In the genomic region with DNA sequence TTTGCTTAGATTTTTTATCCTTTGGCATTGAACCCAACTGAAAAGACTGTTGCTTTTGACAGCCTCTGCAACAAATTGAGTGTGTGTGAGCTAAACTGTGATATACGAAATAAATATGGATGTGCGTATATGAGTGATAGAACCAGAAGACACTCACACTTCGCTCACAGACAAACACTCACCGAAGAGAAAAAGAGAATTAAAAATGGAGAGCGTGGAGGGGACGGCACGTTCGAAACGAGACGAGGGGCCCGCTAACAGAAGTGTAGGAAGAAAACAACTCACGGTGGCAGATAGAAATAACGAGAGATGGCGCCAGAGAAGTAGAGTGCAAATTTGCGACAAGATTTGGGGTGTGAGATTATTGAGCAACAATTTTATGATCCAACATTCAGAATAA, we compare ENCODE assay signal across 5 worm cellular contexts.
TF ChIP-seq lines count a peak whose summit lies in the region.

No protein-coding gene starts in this region.

TF ChIP-seq in whole organism, L1 larva, 84 proteins besides CTCF, POLR2A, EP300 and RAD21 (continues in another document):
- TF ChIP-seq nhr-71 (tag; optimal IDR thresholded peaks at IDR 0.05; lab: Kevin White, UChicago) (peak; percentile 32), dpl-1 (GFP tag; optimal IDR thresholded peaks at IDR 0.05; lab: Kevin White, UChicago) (peak in 1 of 3 experiments; percentile 30), lsy-2 (tag; optimal IDR thresholded peaks at IDR 0.05; lab: Kevin White, UChicago) (peak in 1 of 2 experiments; percentile 50), pag-3 (tag; optimal IDR thresholded peaks at IDR 0.05; lab: Kevin White, UChicago; ENCODE audit: borderline replicate concordance, insufficient read depth) (peak; percentile 45), snu-23 (GFP tag; optimal IDR thresholded peaks at IDR 0.05; lab: Kevin White, UChicago) (peak; percentile 35), nhr-20 (tag; optimal IDR thresholded peaks at IDR 0.05; lab: Kevin White, UChicago) (peak; percentile 4), dsc-1 (tag; optimal IDR thresholded peaks at IDR 0.05; lab: Kevin White, UChicago) (peak; percentile 3), swsn-7 (tag; optimal IDR thresholded peaks at IDR 0.05; lab: Kevin White, UChicago) (peak; percentile 22), nhr-12 (tag; optimal IDR thresholded peaks at IDR 0.05; lab: Kevin White, UChicago) (no peak), efl-1 (optimal IDR thresholded peaks at IDR 0.05; lab: Kevin White, UChicago) (peak; percentile 26 to 34), efl-1 (GFP tag; optimal IDR thresholded peaks at IDR 0.05 in 1 of 2; lab: Kevin White, UChicago) (no peak), skn-1 (tag; optimal IDR thresholded peaks at IDR 0.05; lab: Kevin White, UChicago) (peak; percentile 35), egl-27 (tag; optimal IDR thresholded peaks at IDR 0.05; lab: Kevin White, UChicago) (no peak), lin-35 (GFP tag; optimal IDR thresholded peaks at IDR 0.05; lab: Kevin White, UChicago) (peak in 1 of 2 experiments; percentile 44), ces-1 (GFP tag; optimal IDR thresholded peaks at IDR 0.05; lab: Kevin White, UChicago) (no peak), sptf-1 (tag; optimal IDR thresholded peaks at IDR 0.05; lab: Kevin White, UChicago) (no peak)

TF ChIP-seq in whole organism, L2 larva, 48 proteins besides CTCF, POLR2A, EP300 and RAD21:
- TF ChIP-seq lin-13 (GFP tag; optimal IDR thresholded peaks at IDR 0.05; lab: Kevin White, UChicago) (no peak), elt-1 (tag; optimal IDR thresholded peaks at IDR 0.05; lab: Kevin White, UChicago) (no peak), crh-2 (tag; optimal IDR thresholded peaks at IDR 0.05; lab: Kevin White, UChicago) (peak; percentile 20), ztf-11 (tag; optimal IDR thresholded peaks at IDR 0.05; lab: Kevin White, UChicago) (no peak), ceh-82 (tag; optimal IDR thresholded peaks at IDR 0.05; lab: Kevin White, UChicago) (no peak), nhr-25 (tag; optimal IDR thresholded peaks at IDR 0.05; lab: Kevin White, UChicago) (no peak), fos-1 (tag; optimal IDR thresholded peaks at IDR 0.05; lab: Kevin White, UChicago) (peak; percentile 19), sma-9 (GFP tag; optimal IDR thresholded peaks at IDR 0.05; lab: Kevin White, UChicago) (peak; percentile 29), sma-9 (tag; optimal IDR thresholded peaks at IDR 0.05; lab: Kevin White, UChicago) (no peak), mdl-1 (tag; optimal IDR thresholded peaks at IDR 0.05; lab: Kevin White, UChicago) (peak in 1 of 2 experiments; percentile 38), R02D3.7 (tag; optimal IDR thresholded peaks at IDR 0.05; lab: Kevin White, UChicago) (no peak), gmeb-1 (tag; optimal IDR thresholded peaks at IDR 0.05; lab: Kevin White, UChicago) (no peak), C34F6.9 (tag; optimal IDR thresholded peaks at IDR 0.05; lab: Kevin White, UChicago) (peak; percentile 53), ztf-1 (GFP tag; conservative IDR thresholded peaks at IDR 0.05; lab: Robert Waterston, UW) (no peak), nhr-129 (tag; optimal IDR thresholded peaks at IDR 0.05; lab: Kevin White, UChicago) (peak; percentile 70), peb-1 (tag; optimal IDR thresholded peaks at IDR 0.05; lab: Kevin White, UChicago) (no peak), lin-39 (tag; optimal IDR thresholded peaks at IDR 0.05; lab: Kevin White, UChicago) (no peak), unc-55 (GFP tag; optimal IDR thresholded peaks at IDR 0.05; lab: Kevin White, UChicago) (peak; percentile 63)

TF ChIP-seq in whole organism, L3 larva, 47 proteins besides CTCF, POLR2A, EP300 and RAD21:
- TF ChIP-seq mdl-1 (tag; optimal IDR thresholded peaks at IDR 0.05; lab: Kevin White, UChicago) = no peak
- TF ChIP-seq nhr-67 (tag; optimal IDR thresholded peaks at IDR 0.05; lab: Kevin White, UChicago) = no peak
- no peak for TF ChIP-seq ceh-82 (tag; optimal IDR thresholded peaks at IDR 0.05; lab: Kevin White, UChicago)
- TF ChIP-seq tbx-2 (tag; optimal IDR thresholded peaks at IDR 0.05; lab: Kevin White, UChicago) = no peak
- TF ChIP-seq elt-2 (tag; optimal IDR thresholded peaks at IDR 0.05; lab: Kevin White, UChicago) = no peak
- TF ChIP-seq nhr-12 (tag; optimal IDR thresholded peaks at IDR 0.05; lab: Kevin White, UChicago) = no peak
- no peak for TF ChIP-seq sea-2 (GFP tag; optimal IDR thresholded peaks at IDR 0.05; lab: Kevin White, UChicago)
- TF ChIP-seq ceh-9 (tag; optimal IDR thresholded peaks at IDR 0.05; lab: Kevin White, UChicago) = no peak
- no peak for TF ChIP-seq nhr-25 (tag; optimal IDR thresholded peaks at IDR 0.05; lab: Kevin White, UChicago)
- no peak for TF ChIP-seq egl-27 (tag; optimal IDR thresholded peaks at IDR 0.05; lab: Kevin White, UChicago)
- peak; percentile 39 for TF ChIP-seq lin-39 (tag; optimal IDR thresholded peaks at IDR 0.05; lab: Kevin White, UChicago)
- TF ChIP-seq nfya-1 (tag; optimal IDR thresholded peaks at IDR 0.05; lab: Kevin White, UChicago; ENCODE audit: insufficient read depth) = peak; percentile 54
- TF ChIP-seq ceh-28 (tag; optimal IDR thresholded peaks at IDR 0.05; lab: Kevin White, UChicago) = no peak
- TF ChIP-seq skn-1 (tag; optimal IDR thresholded peaks at IDR 0.05; lab: Kevin White, UChicago) = no peak
- no peak for TF ChIP-seq snpc-4 (tag; optimal IDR thresholded peaks at IDR 0.05; lab: Kevin White, UChicago)
- TF ChIP-seq hmg-11 (tag; optimal IDR thresholded peaks at IDR 0.05; lab: Kevin White, UChicago) = peak; percentile 53

TF ChIP-seq in whole organism, L4 larva, 104 proteins besides CTCF, POLR2A, EP300 and RAD21 (continues in another document):
- no peak for TF ChIP-seq nhr-102 (tag; optimal IDR thresholded peaks at IDR 0.05; lab: Kevin White, UChicago)
- TF ChIP-seq Y75B8A.6 (GFP tag; IDR thresholded peaks at IDR 0.05; lab: Robert Waterston, UW) = no peak
- TF ChIP-seq mes-2 (tag; optimal IDR thresholded peaks at IDR 0.05; lab: Kevin White, UChicago; ENCODE audit: poor library complexity, severe bottlenecking) = peak; percentile 39
- TF ChIP-seq fos-1 (tag; optimal IDR thresholded peaks at IDR 0.05; lab: Kevin White, UChicago) = no peak
- TF ChIP-seq ama-1 (optimal IDR thresholded peaks at IDR 0.05; lab: Kevin White, UChicago) = no peak
- peak in 1 of 2 experiments; percentile 97 for TF ChIP-seq unc-62 (GFP tag; optimal IDR thresholded peaks at IDR 0.05 in 1 of 2; lab: Kevin White, UChicago)
- TF ChIP-seq unc-62 (tag; optimal IDR thresholded peaks at IDR 0.05; lab: Kevin White, UChicago) = no peak
- TF ChIP-seq sdz-12 (GFP tag; optimal IDR thresholded peaks at IDR 0.05; lab: Kevin White, UChicago) = no peak
- TF ChIP-seq nhr-11 (tag; optimal IDR thresholded peaks at IDR 0.05; lab: Kevin White, UChicago) = peak; percentile 44
- TF ChIP-seq pha-4 (GFP tag; IDR thresholded peaks at IDR 0.05; lab: Robert Waterston, UW) = no peak
- TF ChIP-seq pha-4 (tag; optimal IDR thresholded peaks at IDR 0.05; lab: Kevin White, UChicago) = no peak
- peak; percentile 59 for TF ChIP-seq rbr-2 (tag; optimal IDR thresholded peaks at IDR 0.05; lab: Kevin White, UChicago)
- no peak for TF ChIP-seq ZK337.2 (GFP tag; IDR thresholded peaks at IDR 0.05; lab: Robert Waterston, UW)
- TF ChIP-seq dmd-6 (GFP tag; IDR thresholded peaks at IDR 0.05; lab: Robert Waterston, UW) = 0 out of 2 replicates have a peak, but pooled peaks have one; percentile 14
- TF ChIP-seq dpl-1 (GFP tag; optimal IDR thresholded peaks at IDR 0.05; lab: Kevin White, UChicago) = peak; percentile 18
- TF ChIP-seq hmg-1.1 (GFP tag; IDR thresholded peaks at IDR 0.05; lab: Robert Waterston, UW) = peak; percentile 49; the same call in 1 of the 2 replicates
- no peak for TF ChIP-seq nhr-25 (tag; optimal IDR thresholded peaks at IDR 0.05; lab: Kevin White, UChicago; ENCODE audit: borderline replicate concordance, insufficient read depth)
- TF ChIP-seq nhr-28 (tag; optimal IDR thresholded peaks at IDR 0.05; lab: Kevin White, UChicago) = peak; percentile 11
- TF ChIP-seq tra-1 (GFP tag; IDR thresholded peaks at IDR 0.05; lab: Robert Waterston, UW) = no peak
- TF ChIP-seq spr-1 (tag; optimal IDR thresholded peaks at IDR 0.05; lab: Kevin White, UChicago) = no peak
- no peak for TF ChIP-seq nhr-237 (tag; optimal IDR thresholded peaks at IDR 0.05; lab: Kevin White, UChicago)

TF ChIP-seq in whole organism, young adult, 124 proteins besides CTCF, POLR2A, EP300 and RAD21:
- peak; percentile 7 for TF ChIP-seq K12H6.12 (tag; optimal IDR thresholded peaks at IDR 0.05; lab: Kevin White, UChicago)
- no peak for TF ChIP-seq hsf-1 (GFP tag; IDR thresholded peaks at IDR 0.05; lab: Robert Waterston, UW)
- peak; percentile 33 for TF ChIP-seq dpff-1 (tag; optimal IDR thresholded peaks at IDR 0.05; lab: Kevin White, UChicago)
- peak; percentile 14 for TF ChIP-seq snpc-3.4 (tag; optimal IDR thresholded peaks at IDR 0.05; lab: Kevin White, UChicago)
- TF ChIP-seq T26A5.8 (tag; optimal IDR thresholded peaks at IDR 0.05; lab: Kevin White, UChicago) = no peak
- TF ChIP-seq ceh-27 (GFP tag; optimal IDR thresholded peaks at IDR 0.05; lab: Kevin White, UChicago) = peak; percentile 40
- peak; percentile 18 for TF ChIP-seq xnd-1 (tag; optimal IDR thresholded peaks at IDR 0.05; lab: Kevin White, UChicago)
- no peak for TF ChIP-seq madf-3 (GFP tag; IDR thresholded peaks at IDR 0.05; lab: Robert Waterston, UW)
- TF ChIP-seq hmg-1.2 (GFP tag; IDR thresholded peaks at IDR 0.05; lab: Robert Waterston, UW) = peak; percentile 35; the same call in 1 of the 2 replicates
- TF ChIP-seq madf-6 (GFP tag; IDR thresholded peaks at IDR 0.05; lab: Robert Waterston, UW) = no peak
- peak; percentile 21 for TF ChIP-seq snpc-4 (GFP tag; optimal IDR thresholded peaks at IDR 0.05; lab: Kevin White, UChicago)
- TF ChIP-seq snpc-4 (tag; optimal IDR thresholded peaks at IDR 0.05; lab: Kevin White, UChicago) = peak in 1 of 4 experiments; percentile 12
- TF ChIP-seq dox-1 (GFP tag; IDR thresholded peaks at IDR 0.05; lab: Robert Waterston, UW) = peak; percentile 36; the same call in 1 of the 2 replicates
- TF ChIP-seq lsl-1 (GFP tag; optimal IDR thresholded peaks at IDR 0.05; lab: Kevin White, UChicago) = peak; percentile 14
